Fruit fly (Drosophila melanogaster): Measurements from ENCODE around the gene CG18622.

CG18622 gene

DNA sequence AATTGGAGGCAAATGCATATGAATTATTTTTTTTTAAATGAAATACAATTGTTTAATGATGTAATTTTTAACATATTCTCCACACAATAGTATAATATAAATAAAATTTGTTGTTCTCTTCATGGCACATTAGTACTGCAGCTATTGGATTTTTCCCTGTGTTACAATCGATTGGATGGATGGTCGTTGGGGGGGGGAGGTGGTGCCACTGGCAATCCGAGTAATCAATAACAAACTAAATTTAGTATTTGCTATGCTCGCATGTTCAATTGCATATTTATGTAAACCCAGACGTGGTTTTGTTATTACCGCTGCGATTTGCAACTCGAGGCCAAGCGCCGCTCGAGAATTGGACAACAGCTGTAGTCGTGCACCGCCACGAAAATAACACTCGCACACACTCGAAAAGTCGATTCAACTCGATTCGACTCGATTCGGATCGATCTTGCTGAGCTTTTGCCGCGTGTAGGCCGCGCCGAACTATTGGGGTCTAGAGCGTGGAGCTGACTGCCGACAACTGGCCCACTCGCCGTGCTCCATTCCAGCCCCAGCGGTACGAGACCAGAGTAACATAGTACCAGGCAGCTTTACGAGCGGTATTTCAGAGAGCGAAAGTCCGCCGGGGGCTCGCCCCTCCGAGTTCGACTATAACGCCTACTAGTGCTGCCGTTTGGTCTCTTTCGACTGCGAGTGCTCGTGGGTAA is at the start of gene CG18622:
Gene CG18622 (minus strand): TSS at position 513 of the 704 bp plus-strand sequence.
- TF ChIP-seq CG17801 (GFP tag; optimal IDR thresholded peaks at IDR 0.05; ENCODE audit: partially characterized antibody), result peak; percentile 2

DNA sequence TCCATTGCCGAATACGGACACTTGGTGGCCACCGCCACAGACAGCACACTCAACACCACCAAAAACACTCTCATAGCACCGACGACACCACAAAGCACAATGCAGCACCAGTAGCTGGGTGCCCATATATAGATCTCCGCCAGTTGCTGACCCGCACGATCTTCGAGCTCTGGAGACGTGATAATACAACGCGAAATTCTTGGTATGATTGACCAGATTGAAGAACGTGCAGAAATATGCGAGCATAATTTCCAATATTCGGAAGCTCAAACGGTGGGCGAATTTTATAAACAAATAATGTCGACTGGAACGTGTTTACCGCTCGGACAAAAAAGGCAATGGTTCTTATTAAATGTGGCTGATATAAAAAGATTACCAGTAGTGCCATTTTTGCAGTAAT is 48.4 kb upstream of the CG18622 start, which contains the start of gene CG4009:
Gene CG4009 (minus strand): TSS at position 101 of the 400 bp plus-strand sequence.
- TF ChIP-seq CG17801 (GFP tag; optimal IDR thresholded peaks at IDR 0.05; ENCODE audit: partially characterized antibody), result no peak

DNA sequence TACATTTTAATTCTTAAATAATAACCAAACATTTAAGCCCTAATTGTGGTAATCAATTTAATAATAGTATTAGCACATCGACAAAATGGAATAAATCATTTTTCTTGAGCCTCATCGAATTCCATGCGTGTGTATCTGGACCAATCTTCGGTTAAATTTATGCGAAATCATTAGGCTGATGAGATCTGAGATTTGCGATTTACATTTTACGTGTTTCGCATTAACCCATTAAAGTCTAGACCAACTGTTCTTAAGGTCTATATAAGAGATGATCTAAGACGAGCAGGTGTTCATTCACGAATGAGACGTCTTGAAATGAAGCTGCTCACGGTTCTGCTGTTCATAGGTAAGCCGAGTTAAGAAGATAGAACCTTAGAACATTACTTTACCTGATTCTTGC is 44.0 kb upstream of the CG18622 start, which contains the start of gene CG31268:
Gene CG31268 (plus strand): TSS at position 301 of the 400 bp plus-strand sequence.
- no peak for TF ChIP-seq CG17801 (GFP tag; optimal IDR thresholded peaks at IDR 0.05; ENCODE audit: partially characterized antibody)

DNA sequence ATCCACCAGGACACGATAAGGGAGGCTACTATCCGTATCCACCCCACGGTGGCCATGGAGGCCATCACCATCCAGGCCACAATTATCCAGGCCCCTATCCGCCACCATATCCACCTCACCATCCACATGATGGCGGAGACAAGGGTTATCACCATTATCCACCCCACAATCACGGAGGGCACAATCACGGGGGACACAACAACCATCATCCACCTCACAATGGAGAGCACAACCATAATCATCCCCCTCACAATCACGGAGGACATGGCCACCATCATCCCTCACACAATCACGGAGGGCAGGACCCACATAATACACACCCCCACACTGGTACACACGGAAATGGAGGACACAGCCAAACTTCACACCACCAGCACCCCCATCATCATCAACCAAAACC is 42.3 kb upstream of the CG18622 start:
- no peak for TF ChIP-seq CG17801 (GFP tag; optimal IDR thresholded peaks at IDR 0.05; ENCODE audit: partially characterized antibody)

DNA sequence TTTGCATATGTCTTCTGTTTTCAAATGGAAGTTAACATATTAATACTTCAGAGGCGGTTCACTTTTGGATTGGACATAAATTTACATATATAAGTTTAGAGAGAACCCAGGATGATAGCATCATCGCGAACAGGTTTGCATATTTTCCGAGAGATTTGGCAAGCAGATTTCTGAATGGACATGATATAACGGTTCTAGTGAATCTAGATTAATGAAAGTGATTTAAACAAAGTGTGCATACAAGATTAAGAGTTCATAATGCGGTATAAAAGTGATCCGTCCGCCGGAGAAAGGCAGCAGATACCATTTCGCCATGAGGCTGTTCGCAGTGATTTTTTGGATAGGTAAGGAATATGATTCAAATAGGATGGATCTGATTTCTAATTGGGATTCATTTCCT is 40.9 kb upstream of the CG18622 start, which contains the start of gene CG5225:
Gene CG5225 (plus strand): TSS at position 301 of the 400 bp plus-strand sequence.
- TF ChIP-seq CG17801 (GFP tag; optimal IDR thresholded peaks at IDR 0.05; ENCODE audit: partially characterized antibody), result no peak

DNA sequence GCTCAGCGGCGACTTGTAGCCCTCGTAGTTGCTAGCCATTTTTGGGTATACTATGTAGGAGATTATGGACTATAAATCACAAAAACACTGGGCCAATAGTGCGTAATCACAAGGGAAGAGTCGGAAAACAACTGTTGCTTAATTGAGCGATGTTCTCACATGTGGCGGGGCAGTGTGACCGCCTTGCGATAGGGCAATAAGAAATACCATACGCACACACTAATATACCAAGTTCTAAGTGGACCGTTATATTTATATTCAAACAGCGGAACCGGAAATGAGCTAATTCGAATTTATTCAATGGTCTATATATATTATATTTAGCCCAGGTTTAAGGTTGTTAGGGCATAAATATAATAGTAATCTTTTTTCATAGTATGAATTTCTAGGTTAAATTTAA is 33.4 kb upstream of the CG18622 start, which contains the start of gene Adsl:
Gene Adsl (minus strand): TSS at position 165 of the 400 bp plus-strand sequence.
- peak; percentile 85 for TF ChIP-seq CG17801 (GFP tag; optimal IDR thresholded peaks at IDR 0.05; ENCODE audit: partially characterized antibody)

DNA sequence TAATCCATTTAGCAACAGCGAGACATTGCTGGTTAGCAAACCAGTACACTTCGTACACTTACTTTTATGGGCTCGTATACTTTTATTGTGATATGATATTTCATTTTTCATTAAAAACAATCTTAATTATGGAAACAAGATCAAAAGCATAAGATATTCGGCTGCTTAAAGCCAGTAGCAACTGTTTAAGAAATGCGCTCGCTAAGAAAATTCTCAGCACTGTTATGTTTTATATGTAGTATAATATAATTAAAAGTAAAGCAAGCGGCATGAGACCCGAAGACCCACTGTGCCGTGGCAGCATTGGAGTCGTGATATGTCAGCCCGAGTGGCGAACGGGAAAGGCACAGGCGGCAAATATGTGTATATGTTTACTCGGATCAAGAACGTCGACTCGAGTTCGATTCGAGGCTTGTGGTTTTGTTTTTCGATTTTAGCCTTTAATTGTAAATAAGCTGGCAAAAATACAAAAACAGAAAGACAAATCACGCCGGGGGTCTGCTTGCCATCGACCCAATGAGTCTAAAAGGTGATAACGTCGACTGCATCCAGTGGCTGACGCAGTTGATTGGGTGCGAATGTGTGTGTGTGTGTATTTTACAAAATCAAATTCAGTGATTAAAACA is 31.5 kb upstream of the CG18622 start:
- no peak for TF ChIP-seq CG17801 (GFP tag; optimal IDR thresholded peaks at IDR 0.05; ENCODE audit: partially characterized antibody)

DNA sequence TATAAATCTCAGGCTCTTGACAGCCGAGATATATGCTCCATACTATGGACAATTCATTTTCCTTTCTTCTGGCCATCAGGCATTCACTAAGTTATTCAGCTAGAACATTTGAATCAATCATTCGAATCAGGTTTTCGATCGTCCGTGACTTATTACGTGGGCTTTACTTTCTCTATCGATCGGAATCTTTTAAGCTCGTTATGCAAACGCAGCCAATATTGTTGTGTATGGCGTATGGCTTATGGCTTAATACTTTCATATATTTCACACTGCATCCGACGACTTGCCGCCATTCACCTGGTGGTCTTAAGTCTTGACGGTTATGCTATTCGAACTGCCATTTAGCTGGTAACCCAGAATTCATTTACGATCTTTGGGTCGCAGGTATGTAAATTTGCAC is 28.7 kb upstream of the CG18622 start:
- TF ChIP-seq CG17801 (GFP tag; optimal IDR thresholded peaks at IDR 0.05; ENCODE audit: partially characterized antibody), result no peak

DNA sequence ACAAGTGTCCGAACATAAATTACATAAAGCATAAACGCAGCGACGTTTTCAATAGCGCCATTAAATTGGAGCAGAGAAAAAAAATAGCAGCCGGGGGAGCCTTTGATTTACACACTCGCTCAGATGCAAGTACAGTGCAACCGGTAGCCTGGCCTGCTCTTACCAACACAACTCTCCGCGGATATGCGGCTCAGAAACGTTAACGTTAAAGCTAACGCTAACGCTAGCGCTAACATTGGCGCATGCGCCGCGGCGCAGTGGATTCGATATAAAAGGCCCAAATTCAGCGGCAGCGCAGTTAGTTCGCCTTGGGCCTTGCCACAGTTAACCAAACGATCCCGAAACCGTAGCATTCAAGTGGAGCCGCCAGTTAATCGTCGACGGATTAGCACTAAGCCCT is 26.7 kb upstream of the CG18622 start, which contains the start of gene Pxd:
Gene Pxd (plus strand): TSS at position 301 of the 400 bp plus-strand sequence.
- TF ChIP-seq CG17801 (GFP tag; optimal IDR thresholded peaks at IDR 0.05; ENCODE audit: partially characterized antibody), result no peak

DNA sequence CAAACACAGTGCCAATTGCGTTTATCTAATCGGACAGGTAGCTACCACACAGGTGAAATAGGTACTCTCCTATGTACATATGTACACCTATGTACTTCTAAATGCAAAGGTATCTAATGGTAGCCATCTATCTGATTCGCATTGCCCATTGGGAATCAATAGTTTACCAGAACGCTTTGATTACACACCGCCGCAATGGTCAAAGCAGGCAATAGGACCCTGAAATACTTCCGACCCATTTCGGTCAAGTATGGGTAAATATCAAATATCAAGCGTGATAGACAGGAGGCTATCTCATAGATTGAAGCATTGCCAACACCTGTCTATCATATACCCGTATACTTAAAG is 21.1 kb upstream of the CG18622 start:
- TF ChIP-seq CG17801 (GFP tag; optimal IDR thresholded peaks at IDR 0.05; ENCODE audit: partially characterized antibody), result no peak

DNA sequence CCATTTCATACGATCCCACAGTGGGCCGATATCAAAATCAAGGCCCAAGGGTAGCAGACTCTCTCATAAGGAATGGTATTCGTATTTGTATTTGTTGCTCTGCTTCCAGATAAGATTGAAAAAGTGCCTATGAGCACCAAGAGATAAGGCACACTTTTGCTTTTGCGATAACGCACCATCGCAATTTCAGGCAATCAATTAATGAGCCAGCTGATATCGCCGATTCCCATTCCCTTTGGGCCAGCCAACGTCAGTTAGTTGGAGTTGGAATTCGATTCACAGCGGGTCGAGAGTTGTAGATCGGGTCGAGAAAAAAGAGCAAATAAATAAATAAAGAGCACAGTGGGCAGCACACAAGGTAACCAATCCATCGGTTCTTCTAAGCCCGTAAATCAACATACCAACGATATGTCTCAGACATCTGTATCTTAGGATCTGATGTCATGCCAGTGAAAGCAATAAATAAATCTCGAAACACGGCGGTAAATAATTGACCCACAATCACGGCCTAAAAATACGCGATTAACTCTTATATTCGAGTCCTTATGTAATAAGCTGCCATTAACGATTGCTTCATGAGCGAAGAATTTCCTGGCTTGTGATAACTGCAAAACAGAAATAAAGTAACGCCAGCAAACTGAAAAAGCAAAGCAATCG is 20.6 kb upstream of the CG18622 start, which contains the start of gene CG8907:
Gene CG8907 (plus strand): TSS at position 252 of the 657 bp plus-strand sequence.
- TF ChIP-seq CG17801 (GFP tag; optimal IDR thresholded peaks at IDR 0.05; ENCODE audit: partially characterized antibody), result no peak

DNA sequence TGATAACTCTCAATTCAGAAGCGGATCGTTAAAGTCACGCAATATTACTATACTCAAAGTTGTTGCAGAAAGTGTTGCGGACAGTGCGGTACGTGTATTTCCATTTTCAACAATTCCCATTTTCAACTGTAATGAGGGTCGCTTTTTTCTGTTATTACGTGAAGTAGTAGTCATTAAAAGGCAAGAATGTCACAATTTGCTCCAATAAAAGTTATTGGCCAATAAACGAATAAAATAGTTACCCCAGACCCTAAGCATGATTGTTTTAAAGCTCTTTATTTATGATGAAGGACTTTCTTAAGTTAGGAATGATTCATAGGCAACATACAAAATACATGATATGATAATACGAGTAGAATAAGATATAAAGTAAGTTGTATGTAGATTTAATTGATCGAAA is 19.8 kb upstream of the CG18622 start:
- TF ChIP-seq CG17801 (GFP tag; optimal IDR thresholded peaks at IDR 0.05; ENCODE audit: partially characterized antibody), result no peak

DNA sequence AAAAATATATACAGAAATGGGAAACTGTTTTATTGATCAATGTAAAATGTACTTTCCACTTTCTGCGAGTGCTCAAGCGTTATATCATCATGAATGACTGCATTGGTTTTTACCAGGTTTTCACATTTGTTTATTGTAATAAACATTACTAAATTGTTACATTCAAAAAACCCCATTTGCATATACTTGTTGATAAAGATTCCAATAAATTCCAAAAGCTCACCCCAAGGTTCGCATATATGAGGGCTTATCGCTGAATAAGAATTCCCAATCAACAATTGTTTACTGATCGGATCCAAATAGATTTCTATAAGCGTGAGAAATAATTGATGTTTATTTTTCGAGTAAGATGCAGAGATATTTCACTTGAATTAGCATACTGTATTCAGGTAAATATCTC is 15.9 kb upstream of the CG18622 start:
- no peak for TF ChIP-seq CG17801 (GFP tag; optimal IDR thresholded peaks at IDR 0.05; ENCODE audit: partially characterized antibody)

DNA sequence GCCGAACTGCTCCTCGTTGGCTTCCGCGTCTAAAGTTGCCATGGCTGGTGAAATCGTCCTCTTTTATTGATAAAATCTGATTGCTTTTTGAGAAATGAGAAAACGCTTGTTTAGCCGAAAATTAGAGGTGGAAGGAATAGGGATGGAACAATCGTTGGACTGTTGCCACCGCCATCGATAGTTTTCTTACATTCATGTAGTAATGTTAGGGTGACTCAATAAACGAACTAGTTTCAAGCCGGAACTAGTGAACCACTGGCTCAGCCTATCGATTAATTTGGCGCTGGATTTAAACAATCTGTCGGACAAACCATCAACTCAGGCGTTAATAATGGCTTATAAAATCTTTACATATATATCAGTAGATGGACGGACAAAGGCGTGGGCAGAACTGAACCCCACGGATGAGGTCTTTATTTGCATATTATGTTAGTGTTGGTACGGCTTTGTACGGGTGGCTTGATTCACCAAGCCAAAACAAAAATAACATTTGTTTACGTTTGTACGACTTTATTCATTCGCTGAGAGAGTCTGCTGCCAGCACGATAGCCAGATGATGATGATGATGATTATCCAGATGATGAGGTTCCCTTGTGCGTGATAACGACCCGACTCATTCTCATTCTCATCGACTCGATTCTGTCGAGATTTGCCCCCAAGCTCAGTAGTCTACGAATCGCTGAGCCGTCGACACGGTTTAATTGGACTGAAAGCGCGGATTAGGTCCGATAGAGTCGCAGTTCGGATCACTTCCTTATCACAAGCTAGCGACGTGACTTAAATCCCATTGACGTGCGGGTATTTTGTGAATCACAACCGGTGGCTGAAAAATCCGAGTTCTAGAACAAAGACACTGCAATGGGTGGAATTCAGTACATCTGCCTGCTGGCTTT is 14.9 kb upstream of the CG18622 start, which contains the start of the genes Sf3a1 and Irc:
Gene Sf3a1 (minus strand): TSS at position 138 of the 893 bp plus-strand sequence.
Gene Irc (plus strand): TSS at position 658 of the 893 bp plus-strand sequence.
- no peak for TF ChIP-seq CG17801 (GFP tag; optimal IDR thresholded peaks at IDR 0.05; ENCODE audit: partially characterized antibody)

Data from ovary, adult (tissue).